Worm (Caenorhabditis elegans): ENCODE results near the gene M04B2.7.
A peak's percentile ranks its signal among the peaks of the same experiment; 100 is the strongest.

M04B2.7 gene

DNA sequence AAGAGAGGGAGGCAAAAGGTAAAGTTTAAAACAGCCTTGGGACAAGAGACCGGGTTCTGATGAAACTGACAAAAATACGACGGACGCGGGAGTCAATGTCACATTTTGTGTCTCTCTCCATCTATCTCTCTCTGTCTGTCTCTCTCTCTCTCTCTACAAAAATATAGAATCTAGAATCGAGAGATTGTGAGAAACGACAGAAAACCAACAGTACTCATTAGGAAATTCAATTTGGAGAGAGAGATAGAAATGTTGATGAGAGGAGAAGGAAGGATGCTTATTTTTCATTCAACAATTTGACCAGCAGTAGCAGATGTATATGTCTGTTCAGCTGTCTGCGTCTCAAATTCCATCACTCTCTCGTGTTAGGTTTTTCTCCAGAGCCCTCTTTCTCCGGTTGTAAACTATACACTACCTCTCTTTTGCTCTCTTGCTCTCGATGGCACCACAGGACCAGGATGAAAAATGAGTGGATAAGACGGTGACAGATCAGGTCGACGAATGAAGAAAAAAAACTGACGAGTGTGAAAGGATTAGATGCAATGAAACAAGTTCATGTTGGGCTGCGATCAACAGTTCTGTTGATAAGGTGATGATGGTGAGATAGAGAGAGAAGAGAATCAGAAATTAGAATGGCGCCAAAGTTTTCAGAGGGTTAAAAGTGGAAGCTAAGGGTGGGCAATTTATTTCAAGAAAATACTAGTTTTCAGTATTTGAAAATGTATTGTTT, 58.8 kb downstream of the M04B2.7 start (continued):
- TF ChIP-seq mxl-3 (GFP tag; optimal IDR thresholded peaks at IDR 0.05) (peak; percentile 52), skn-1 (tag; optimal IDR thresholded peaks at IDR 0.05) (no peak), ceh-44 (GFP tag; IDR thresholded peaks at IDR 0.05) (no peak), vab-7 (GFP tag; IDR thresholded peaks at IDR 0.05) (no peak), T26A8.4 (GFP tag; IDR thresholded peaks at IDR 0.05) (no peak), php-3 (GFP tag; IDR thresholded peaks at IDR 0.05) (no peak)

DNA sequence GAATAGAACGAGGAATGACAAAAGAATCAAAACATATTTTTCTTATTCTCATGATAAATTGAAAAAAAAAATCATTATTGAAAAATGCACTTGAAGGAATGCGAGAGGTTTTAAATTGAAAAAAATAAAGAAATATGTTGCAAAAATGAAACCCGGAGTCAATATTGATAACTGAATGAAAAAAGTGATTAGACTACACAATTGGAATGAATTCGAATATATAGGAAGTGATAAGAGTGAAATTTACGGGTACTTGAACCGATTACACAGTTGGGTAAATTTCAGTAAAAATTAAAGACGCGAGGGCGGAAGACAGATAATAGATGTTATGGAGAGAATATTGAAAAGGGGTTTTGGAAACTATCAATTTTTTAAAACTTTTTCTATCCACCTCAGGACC, 59.5 kb downstream of the M04B2.7 start:
- TF ChIP-seq hlh-11 (tag; optimal IDR thresholded peaks at IDR 0.05) = no peak
- peak; percentile 72 for TF ChIP-seq nhr-28 (tag; optimal IDR thresholded peaks at IDR 0.05)
- no peak for TF ChIP-seq daf-16 (GFP tag; optimal IDR thresholded peaks at IDR 0.05)
- peak; percentile 39 for TF ChIP-seq daf-16 (tag; optimal IDR thresholded peaks at IDR 0.05)
- TF ChIP-seq pqm-1 (tag; optimal IDR thresholded peaks at IDR 0.05) = peak; percentile 81

DNA sequence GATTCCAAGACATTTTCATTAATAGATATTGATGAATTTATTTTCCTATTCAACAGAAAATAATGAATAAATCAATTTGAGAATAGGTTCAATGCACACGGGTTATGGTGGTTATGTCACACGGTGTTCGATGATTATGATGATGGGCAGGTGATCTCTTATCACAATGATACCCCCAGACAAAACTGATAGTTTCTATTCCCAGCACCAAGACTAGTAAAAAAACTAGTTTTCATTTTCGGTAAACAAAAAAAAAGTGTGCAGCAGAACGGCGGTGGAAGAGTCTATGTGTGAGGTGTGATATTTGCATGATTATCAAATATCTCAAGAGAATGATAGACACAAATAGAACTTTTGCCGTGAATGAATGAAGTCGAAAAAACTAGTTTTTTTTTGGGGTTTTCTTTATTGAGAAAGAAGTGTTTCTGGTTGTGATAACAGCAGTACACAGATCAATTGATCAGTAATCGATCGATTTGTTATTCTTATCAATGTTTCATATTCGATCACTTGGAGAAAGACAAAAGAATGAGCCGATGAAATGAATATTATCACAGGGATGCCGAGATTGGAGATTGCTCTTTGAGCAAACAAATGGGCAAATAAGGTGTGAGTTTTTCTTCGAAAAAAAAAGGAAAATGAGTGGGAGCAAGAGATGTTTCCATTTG, 60.5 kb downstream of the M04B2.7 start:
- TF ChIP-seq hlh-11 (tag; optimal IDR thresholded peaks at IDR 0.05) = peak; percentile 68
- TF ChIP-seq zfp-2 (tag; optimal IDR thresholded peaks at IDR 0.05) = no peak
- TF ChIP-seq pqm-1 (tag; optimal IDR thresholded peaks at IDR 0.05) = peak; percentile 28
- no peak for TF ChIP-seq zip-11 (GFP tag; IDR thresholded peaks at IDR 0.05)
- TF ChIP-seq snpc-4 (tag; optimal IDR thresholded peaks at IDR 0.05) = no peak
- TF ChIP-seq lim-7 (GFP tag; IDR thresholded peaks at IDR 0.05) = no peak
- peak in 1 of 2 experiments; percentile 7 for TF ChIP-seq mdl-1 (tag; optimal IDR thresholded peaks at IDR 0.05)
- TF ChIP-seq nhr-10 (tag; optimal IDR thresholded peaks at IDR 0.05) = peak; percentile 3
- TF ChIP-seq nhr-6 (tag; optimal IDR thresholded peaks at IDR 0.05) = peak; percentile 16
- peak; percentile 9 for TF ChIP-seq mes-2 (tag; optimal IDR thresholded peaks at IDR 0.05; ENCODE audit: poor library complexity, severe bottlenecking)
- TF ChIP-seq aha-1 (tag) = peak; percentile 15
- TF ChIP-seq dve-1 (tag; optimal IDR thresholded peaks at IDR 0.05; ENCODE audit: insufficient read depth) = peak; percentile 10
- TF ChIP-seq nhr-28 (tag; optimal IDR thresholded peaks at IDR 0.05) = peak; percentile 42
- 0 out of 2 replicates have a peak, but pooled peaks have one; percentile 8 for TF ChIP-seq tra-1 (GFP tag; IDR thresholded peaks at IDR 0.05)
- peak; percentile 81 for TF ChIP-seq hlh-30 (tag; optimal IDR thresholded peaks at IDR 0.05; ENCODE audit: insufficient read depth)
- peak in 1 of 2 experiments; percentile 4 for TF ChIP-seq daf-16 (GFP tag; optimal IDR thresholded peaks at IDR 0.05)
- TF ChIP-seq daf-16 (tag; optimal IDR thresholded peaks at IDR 0.05) = no peak
- TF ChIP-seq dmd-6 (GFP tag; IDR thresholded peaks at IDR 0.05) = peak; percentile 55

DNA sequence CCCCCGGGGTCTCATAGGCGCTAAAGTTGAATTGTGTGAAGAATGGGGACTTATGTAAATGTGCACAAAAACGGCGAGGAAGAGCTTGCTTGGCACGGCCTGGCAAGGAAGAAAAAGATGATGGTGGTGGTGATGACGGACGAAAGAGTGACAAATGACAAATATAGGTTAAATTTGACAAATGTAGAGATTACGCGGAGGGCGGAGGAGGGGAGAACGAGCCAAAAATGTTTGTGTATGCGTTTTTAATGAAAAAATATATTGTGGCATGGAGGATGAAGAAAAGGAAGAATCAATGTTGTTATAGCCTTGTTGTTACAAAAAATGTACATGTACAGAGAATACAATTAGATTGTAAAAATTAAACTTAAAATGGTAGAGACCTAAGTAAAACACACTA, 61.7 kb downstream of the M04B2.7 start:
- TF ChIP-seq nhr-6 (tag; optimal IDR thresholded peaks at IDR 0.05) = no peak
- no peak for TF ChIP-seq nhr-10 (tag; optimal IDR thresholded peaks at IDR 0.05)
- TF ChIP-seq dve-1 (tag; optimal IDR thresholded peaks at IDR 0.05; ENCODE audit: insufficient read depth) = no peak
- TF ChIP-seq mxl-2 (GFP tag; conservative IDR thresholded peaks at IDR 0.05) = no peak
- TF ChIP-seq nhr-76 (tag; optimal IDR thresholded peaks at IDR 0.05) = no peak
- no peak for TF ChIP-seq lsy-2 (tag; optimal IDR thresholded peaks at IDR 0.05)
- peak in 1 of 2 experiments; percentile 94 for TF ChIP-seq unc-62 (GFP tag; optimal IDR thresholded peaks at IDR 0.05 in 1 of 2)
- no peak for TF ChIP-seq unc-62 (tag; optimal IDR thresholded peaks at IDR 0.05)
- peak; percentile 67 for TF ChIP-seq aha-1 (tag)
